Worm (Caenorhabditis elegans) whole organism, midembryonic: ENCODE results near the gene sri-31.

Experiments used
- T22C8.4 ChIP-seq: fragments of 200-800 bp; sonication (Bioruptor generic); IDR thresholded peaks from 2 replicates; pipeline ENCODE4 v1.3.6; 2022; ENCODE audit warnings: missing genetic modification characterization, missing compliant biosample characterization
- cog-1 ChIP-seq: sonication (generic microtip); optimal IDR thresholded peaks from 2 replicates; lab custom pipeline; 2016; ENCODE audit warnings: missing genetic modification characterization, missing compliant biosample characterization
- flt-1 ChIP-seq: fragments of 200-800 bp; sonication (Bioruptor generic); IDR thresholded peaks from 2 replicates; pipeline ENCODE4 v1.3.6; 2022; ENCODE audit warnings: missing genetic modification characterization, missing compliant biosample characterization
- klf-2 ChIP-seq: fragments of 200-800 bp; sonication (Bioruptor generic); conservative IDR thresholded peaks from 2 replicates; pipeline ENCODE4 v1.3.6; 2022; ENCODE audit warnings: missing genetic modification reagents, missing genetic modification characterization, missing compliant biosample characterization
- med-1 ChIP-seq: sonication (generic microtip); optimal IDR thresholded peaks from 2 replicates; lab custom pipeline; 2017; ENCODE audit warnings: missing genetic modification characterization, mild to moderate bottlenecking, missing compliant biosample characterization, antibody characterized with exemption, missing genetic modification reagents; ENCODE audit not compliant: insufficient read depth
- ref-1 ChIP-seq: fragments of 200-800 bp; sonication (Bioruptor generic); conservative IDR thresholded peaks from 2 replicates; pipeline ENCODE4 v1.3.6; 2022; ENCODE audit warnings: missing genetic modification reagents, missing genetic modification characterization, missing compliant biosample characterization
- tab-1 ChIP-seq: fragments of 200-800 bp; sonication (Bioruptor generic); IDR thresholded peaks from 2 replicates; pipeline ENCODE4 v1.3.6; 2022; ENCODE audit warnings: missing genetic modification characterization, missing compliant biosample characterization
- ztf-23 ChIP-seq: fragments of 200-800 bp; sonication (Bioruptor generic); IDR thresholded peaks from 2 replicates; pipeline ENCODE4 v1.3.6; 2022; ENCODE audit warnings: missing genetic modification reagents, missing genetic modification characterization, missing compliant biosample characterization
- ztf-29 ChIP-seq: fragments of 200-800 bp; sonication (Bioruptor generic); IDR thresholded peaks from 2 replicates; pipeline ENCODE4 v1.3.6; 2022; ENCODE audit warnings: missing genetic modification reagents, missing genetic modification characterization, missing compliant biosample characterization

- TF ChIP-seq med-1 (GFP tag; lab: Kevin White, UChicago) (no peak), ztf-29 (GFP tag; lab: Robert Waterston, UW) (no peak), cog-1 (tag; lab: Kevin White, UChicago) (no peak), tab-1 (GFP tag; lab: Robert Waterston, UW) (no peak), flt-1 (GFP tag; lab: Robert Waterston, UW) (no peak), T22C8.4 (GFP tag; lab: Robert Waterston, UW) (no peak), klf-2 (GFP tag; lab: Robert Waterston, UW) (no peak), ztf-23 (GFP tag; lab: Robert Waterston, UW) (no peak), ref-1 (GFP tag; lab: Robert Waterston, UW) (no peak)
These were observed 47.1 kb upstream of the sri-31 start, which contains the start of gene lido-11 for ce11 chrII:3003667-3004066.
